Worm (Caenorhabditis elegans) whole organism, mixed stage, embryonic: ENCODE measurements around the gene F54H12.4.

Source experiments
- M03D4.4 ChIP-seq: sonication (generic microtip); optimal IDR thresholded peaks from 2 replicates; lab custom pipeline; 2017; ENCODE audit warnings: mild to moderate bottlenecking, missing genetic modification characterization, missing compliant biosample characterization
- bed-3 ChIP-seq: fragments of 200-800 bp; sonication (Bioruptor generic); optimal IDR thresholded peaks from 3 replicates; lab custom pipeline; 2018; ENCODE audit warnings: mild to moderate bottlenecking, missing genetic modification characterization, moderate library complexity, missing compliant biosample characterization
- blmp-1 ChIP-seq: fragments of 150-350 bp; optimal IDR thresholded peaks from 2 replicates; lab custom pipeline; 2014; ENCODE audit warnings: missing biosample characterization, missing genetic modification characterization
- ceh-39 ChIP-seq: fragments of 150-350 bp; optimal IDR thresholded peaks from 2 replicates; lab custom pipeline; 2014; ENCODE audit warnings: missing biosample characterization, missing genetic modification characterization
- ceh-43 ChIP-seq: fragments of 200-800 bp; sonication (Bioruptor generic); optimal IDR thresholded peaks from 2 replicates; lab custom pipeline; 2018; ENCODE audit warnings: mild to moderate bottlenecking, missing genetic modification characterization, moderate library complexity, missing compliant biosample characterization
- ceh-83 ChIP-seq: fragments of 200-800 bp; sonication (Bioruptor generic); optimal IDR thresholded peaks from 2 replicates; lab custom pipeline; 2018; ENCODE audit warnings: mild to moderate bottlenecking, missing genetic modification characterization, missing compliant biosample characterization
- ces-1 ChIP-seq: fragments of 150-350 bp; optimal IDR thresholded peaks from 2 replicates; lab custom pipeline; 2014; ENCODE audit warnings: missing biosample characterization, missing genetic modification reagents, missing genetic modification characterization
- cnd-1 ChIP-seq: fragments of 200-800 bp; sonication (Bioruptor generic); optimal IDR thresholded peaks from 2 replicates; lab custom pipeline; 2018; ENCODE audit warnings: mild to moderate bottlenecking, missing genetic modification characterization, missing compliant biosample characterization
- drap-1 ChIP-seq: fragments of 200-800 bp; sonication (Bioruptor generic); optimal IDR thresholded peaks from 3 replicates; lab custom pipeline; 2018; ENCODE audit warnings: mild to moderate bottlenecking, missing genetic modification characterization, missing compliant biosample characterization
- elt-1 ChIP-seq: sonication (generic microtip); optimal IDR thresholded peaks from 2 replicates; lab custom pipeline; 2017; ENCODE audit warnings: missing genetic modification characterization, mild to moderate bottlenecking, missing compliant biosample characterization, antibody characterized with exemption, moderate library complexity, borderline replicate concordance; ENCODE audit not compliant: insufficient read depth
- elt-3 ChIP-seq: fragments of 150-350 bp; optimal IDR thresholded peaks from 2 replicates; lab custom pipeline; 2014; ENCODE audit warnings: missing biosample characterization, missing genetic modification characterization
- flh-1 ChIP-seq: fragments of 200-800 bp; sonication (Bioruptor generic); optimal IDR thresholded peaks from 2 replicates; lab custom pipeline; 2018; ENCODE audit warnings: mild to moderate bottlenecking, missing genetic modification characterization, moderate library complexity, missing compliant biosample characterization
- ham-2 ChIP-seq: fragments of 200-800 bp; sonication (Bioruptor generic); optimal IDR thresholded peaks from 2 replicates; lab custom pipeline; 2018; ENCODE audit warnings: mild to moderate bottlenecking, missing genetic modification characterization, missing compliant biosample characterization
- hlh-1 ChIP-seq: fragments of 150-350 bp; optimal IDR thresholded peaks from 2 replicates; lab custom pipeline; 2014; ENCODE audit warnings: missing biosample characterization, missing genetic modification reagents, missing genetic modification characterization
- lin-13 ChIP-seq: fragments of 150-350 bp; optimal IDR thresholded peaks from 2 replicates; lab custom pipeline; 2014; ENCODE audit warnings: missing biosample characterization, missing genetic modification characterization
- lin-32 ChIP-seq: fragments of 200-800 bp; sonication (Bioruptor generic); optimal IDR thresholded peaks from 2 replicates; lab custom pipeline; 2018; ENCODE audit warnings: mild to moderate bottlenecking, missing genetic modification characterization, missing compliant biosample characterization
- lsy-2 ChIP-seq: fragments of 150-350 bp; optimal IDR thresholded peaks from 2 replicates; lab custom pipeline; 2014; ENCODE audit warnings: missing biosample characterization, missing genetic modification characterization
- mab-5 ChIP-seq: fragments of 150-350 bp; optimal IDR thresholded peaks from 2 replicates; lab custom pipeline; 2014; ENCODE audit warnings: missing biosample characterization, missing genetic modification characterization
- mep-1 ChIP-seq: fragments of 150-350 bp; optimal IDR thresholded peaks from 2 replicates; lab custom pipeline; 2017; ENCODE audit warnings: missing biosample characterization, missing genetic modification reagents, missing genetic modification characterization, inconsistent platforms
- mls-2 ChIP-seq: sonication (generic microtip); optimal IDR thresholded peaks from 2 replicates; lab custom pipeline; 2016; ENCODE audit warnings: mild to moderate bottlenecking, missing genetic modification characterization, moderate library complexity, missing compliant biosample characterization
- nhr-12 ChIP-seq: fragments of 150-350 bp; optimal IDR thresholded peaks from 2 replicates; lab custom pipeline; 2014; ENCODE audit warnings: missing biosample characterization, missing genetic modification characterization
- nhr-2 ChIP-seq: fragments of 150-350 bp; optimal IDR thresholded peaks from 2 replicates; lab custom pipeline; 2014; ENCODE audit warnings: missing biosample characterization, missing genetic modification characterization
- nhr-237 ChIP-seq: fragments of 150-350 bp; optimal IDR thresholded peaks from 2 replicates; lab custom pipeline; 2014; ENCODE audit warnings: missing biosample characterization, missing genetic modification characterization
- nhr-28 ChIP-seq: fragments of 150-350 bp; optimal IDR thresholded peaks from 2 replicates; lab custom pipeline; 2014; ENCODE audit warnings: missing biosample characterization, missing genetic modification characterization
- pha-4 ChIP-seq: fragments of 150-350 bp; optimal IDR thresholded peaks from 2 replicates; lab custom pipeline; 2018; ENCODE audit warnings: missing biosample characterization, missing genetic modification reagents, missing genetic modification characterization
- sem-2 ChIP-seq: fragments of 200-800 bp; sonication (Bioruptor generic); optimal IDR thresholded peaks from 2 replicates; lab custom pipeline; 2018; ENCODE audit warnings: mild to moderate bottlenecking, missing genetic modification characterization, missing compliant biosample characterization
- sptf-1 ChIP-seq: sonication (generic microtip); optimal IDR thresholded peaks from 2 replicates; lab custom pipeline; 2017; ENCODE audit warnings: mild to moderate bottlenecking, missing genetic modification characterization, moderate library complexity, missing compliant biosample characterization
- tbx-8 ChIP-seq: fragments of 200-800 bp; sonication (Bioruptor generic); optimal IDR thresholded peaks from 2 replicates; lab custom pipeline; 2018; ENCODE audit warnings: mild to moderate bottlenecking, missing genetic modification characterization, moderate library complexity, missing compliant biosample characterization
- unc-120 ChIP-seq: sonication (generic microtip); optimal IDR thresholded peaks from 2 replicates; lab custom pipeline; 2017; ENCODE audit warnings: missing genetic modification characterization, missing compliant biosample characterization; ENCODE audit not compliant: poor library complexity, severe bottlenecking
- unc-62 ChIP-seq: fragments of 150-350 bp; optimal IDR thresholded peaks from 2 replicates; lab custom pipeline; 2014; ENCODE audit warnings: missing biosample characterization, missing genetic modification reagents, missing genetic modification characterization
- zip-8 ChIP-seq: fragments of 150-350 bp; optimal IDR thresholded peaks from 2 replicates; lab custom pipeline; 2014; ENCODE audit warnings: missing biosample characterization, missing genetic modification characterization
- ztf-11 ChIP-seq: fragments of 150-350 bp; optimal IDR thresholded peaks from 2 replicates; lab custom pipeline; 2014; ENCODE audit warnings: missing biosample characterization, missing genetic modification characterization

Gene F54H12.4

ce11 chrIII:7925968-7926367 lies 36.6 kb downstream of the F54H12.4 start (continued):
- no peak for TF ChIP-seq elt-3 (tag; lab: Kevin White, UChicago)
- no peak for TF ChIP-seq lin-13 (tag; lab: Kevin White, UChicago)
- no peak for TF ChIP-seq tbx-8 (GFP tag; lab: Kevin White, UChicago)

DNA sequence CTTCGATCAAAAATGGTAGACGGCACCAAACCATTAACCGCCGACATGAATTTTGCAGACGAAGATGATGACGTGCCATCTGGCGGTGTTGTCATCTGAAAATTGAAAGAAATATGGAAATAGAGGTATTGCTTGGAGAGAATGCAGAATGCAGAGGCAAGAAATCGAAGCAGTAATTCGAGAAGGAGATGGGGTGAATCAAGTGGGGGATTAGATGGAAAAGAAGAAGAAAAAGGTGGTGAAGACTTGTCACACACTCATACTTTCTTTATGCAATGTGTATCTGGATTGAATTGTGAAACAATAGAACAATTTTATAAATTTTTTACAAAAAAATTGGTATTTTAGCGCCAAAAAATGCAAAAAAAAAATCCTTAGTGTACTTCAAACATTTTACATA lies 37.7 kb downstream of the F54H12.4 start, which contains the start of gene tag-250:
tag-250 (minus strand) TSS at position 101 of the 400 bp plus-strand sequence.
- TF ChIP-seq unc-62 (GFP tag; lab: Kevin White, UChicago) (no peak), unc-120 (tag; lab: Kevin White, UChicago) (no peak), lin-13 (tag; lab: Kevin White, UChicago) (no peak), elt-3 (tag; lab: Kevin White, UChicago) (no peak), ceh-83 (no peak), mab-5 (tag; lab: Kevin White, UChicago) (no peak), nhr-237 (tag; lab: Kevin White, UChicago) (no peak), mep-1 (tag; lab: Kevin White, UChicago) (no peak), pha-4 (no peak), sem-2 (GFP tag; lab: Kevin White, UChicago) (no peak), ceh-43 (GFP tag; lab: Kevin White, UChicago) (no peak), hlh-1 (tag; lab: Kevin White, UChicago) (no peak), nhr-12 (no peak), M03D4.4 (tag; lab: Kevin White, UChicago) (no peak), nhr-2 (no peak), zip-8 (tag; lab: Kevin White, UChicago) (no peak), elt-1 (tag; lab: Kevin White, UChicago) (no peak), blmp-1 (no peak), sptf-1 (no peak)
- TF ChIP-seq, all 35 proteins: peak for 0

ce11 chrIII:7922207-7922606 lies 40.3 kb downstream of the F54H12.4 start, which contains the start of gene C29E4.17:
C29E4.17 (plus strand) TSS chrIII:7922507.
- TF ChIP-seq hlh-1 (tag; lab: Kevin White, UChicago) (no peak), ceh-39 (tag; lab: Kevin White, UChicago) (no peak)
- TF ChIP-seq, all 35 proteins: peak for 0

- TF ChIP-seq ceh-83 (no peak), mls-2 (tag; lab: Kevin White, UChicago) (no peak), unc-120 (tag; lab: Kevin White, UChicago) (no peak), lin-32 (GFP tag; lab: Kevin White, UChicago) (no peak), bed-3 (GFP tag; lab: Kevin White, UChicago) (no peak), ham-2 (GFP tag; lab: Kevin White, UChicago) (no peak), nhr-28 (tag; lab: Kevin White, UChicago) (no peak), blmp-1 (no peak), lin-13 (tag; lab: Kevin White, UChicago) (no peak), sem-2 (GFP tag; lab: Kevin White, UChicago) (no peak), elt-3 (tag; lab: Kevin White, UChicago) (no peak), elt-1 (tag; lab: Kevin White, UChicago) (no peak), mab-5 (tag; lab: Kevin White, UChicago) (no peak), ztf-11 (no peak), nhr-12 (no peak), flh-1 (GFP tag; lab: Kevin White, UChicago) (no peak), drap-1 (GFP tag; lab: Kevin White, UChicago) (no peak)
Observed at ce11 chrIII:7919823-7920222, 42.7 kb downstream of the F54H12.4 start, which contains the start of gene C29E4.14. C29E4.14 (plus strand) TSS chrIII:7920123.

- no peak for TF ChIP-seq drap-1 (GFP tag; lab: Kevin White, UChicago)
- TF ChIP-seq flh-1 (GFP tag; lab: Kevin White, UChicago): no peak
- TF ChIP-seq, all 35 proteins: peak for 0
Observed at ce11 chrIII:7917667-7918066, 44.9 kb downstream of the F54H12.4 start, which contains the start of gene gly-3. gly-3 (minus strand) TSS chrIII:7917767.

DNA sequence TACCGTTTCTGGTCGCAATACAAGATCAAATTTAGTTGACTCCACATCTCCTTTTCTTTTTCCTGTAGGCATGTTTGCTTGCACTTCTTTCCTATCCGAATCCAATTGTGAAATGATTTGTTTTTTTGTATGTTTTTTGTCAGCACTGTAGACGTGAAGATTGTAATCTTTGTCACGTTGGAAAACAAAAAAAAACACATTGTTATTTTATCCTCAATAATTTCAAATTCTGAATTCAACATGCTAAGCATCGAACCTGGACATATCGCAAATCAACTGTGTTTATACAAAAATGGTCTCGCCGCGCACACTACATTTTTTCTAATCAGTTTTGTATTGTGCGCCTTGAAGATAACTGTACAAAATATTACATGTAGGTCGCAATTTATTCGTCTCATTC lies 49.1 kb downstream of the F54H12.4 start, which contains the start of gene ZK688.12:
ZK688.12 (minus strand) TSS at position 101 of the 400 bp plus-strand sequence.
- no peak for TF ChIP-seq unc-120 (tag; lab: Kevin White, UChicago)
- no peak for TF ChIP-seq ces-1 (GFP tag; lab: Kevin White, UChicago)
- TF ChIP-seq elt-3 (tag; lab: Kevin White, UChicago): no peak
- no peak for TF ChIP-seq mls-2 (tag; lab: Kevin White, UChicago)
- TF ChIP-seq nhr-237 (tag; lab: Kevin White, UChicago): no peak
- no peak for TF ChIP-seq ceh-43 (GFP tag; lab: Kevin White, UChicago)
- TF ChIP-seq lin-13 (tag; lab: Kevin White, UChicago): no peak
- TF ChIP-seq ceh-83: no peak
- no peak for TF ChIP-seq cnd-1 (tag; lab: Kevin White, UChicago)
- no peak for TF ChIP-seq nhr-28 (tag; lab: Kevin White, UChicago)
- TF ChIP-seq unc-62 (GFP tag; lab: Kevin White, UChicago): no peak
- no peak for TF ChIP-seq nhr-12
- no peak for TF ChIP-seq lsy-2 (tag; lab: Kevin White, UChicago)
